Worm (Caenorhabditis elegans) whole organism, L4 larva: ENCODE results near the gene kin-21.

Experiments
- R02D3.7 ChIP-seq: fragments of 150-350 bp; sonication (generic microtip); optimal IDR thresholded peaks from 3 replicates; lab custom pipeline; 2014; ENCODE audit warnings: missing biosample characterization, missing genetic modification characterization
- Y75B8A.6 ChIP-seq: fragments of 200-800 bp; sonication (Bioruptor generic); IDR thresholded peaks from 2 replicates; pipeline ENCODE4 v1.3.6; 2022; ENCODE audit warnings: missing genetic modification reagents, missing genetic modification characterization, missing compliant biosample characterization
- arid-1 ChIP-seq: fragments of 200-800 bp; sonication (Bioruptor generic); conservative IDR thresholded peaks from 2 replicates; pipeline ENCODE4 v1.3.6; 2022; ENCODE audit warnings: missing genetic modification reagents, missing genetic modification characterization, missing compliant biosample characterization
- ceh-82 ChIP-seq: sonication (generic microtip); optimal IDR thresholded peaks from 2 replicates; lab custom pipeline; 2017; ENCODE audit warnings: missing biosample characterization, missing genetic modification characterization
- daf-12 ChIP-seq: fragments of 150-350 bp; optimal IDR thresholded peaks from 2 replicates; lab custom pipeline; 2014; ENCODE audit warnings: missing biosample characterization, missing genetic modification reagents, missing genetic modification characterization
- dpl-1 ChIP-seq: fragments of 150-350 bp; optimal IDR thresholded peaks from 2 replicates; lab custom pipeline; 2014; ENCODE audit warnings: missing biosample characterization, missing genetic modification reagents, missing genetic modification characterization
- lsy-2 ChIP-seq, 2 experiments: fragments of 150-350 bp in 1 of 2; sonication (generic microtip) in 1 of 2; optimal IDR thresholded peaks; 2 replicates each; lab custom pipeline; 2014 to 2017; ENCODE audit warnings: missing biosample characterization in 2 of 2, missing genetic modification characterization in 2 of 2
- nhr-10 ChIP-seq: fragments of 150-350 bp; optimal IDR thresholded peaks from 2 replicates; lab custom pipeline; 2014; ENCODE audit warnings: missing biosample characterization, missing genetic modification characterization
- nhr-28 ChIP-seq: fragments of 150-350 bp; optimal IDR thresholded peaks from 2 replicates; lab custom pipeline; 2014; ENCODE audit warnings: missing biosample characterization, missing genetic modification characterization
- nhr-77 ChIP-seq: fragments of 150-350 bp; optimal IDR thresholded peaks from 2 replicates; lab custom pipeline; 2014; ENCODE audit warnings: missing biosample characterization, missing genetic modification characterization
- vab-7 ChIP-seq: fragments of 200-800 bp; sonication (Bioruptor generic); IDR thresholded peaks from 2 replicates; pipeline ENCODE4 v1.3.6; 2022; ENCODE audit warnings: missing genetic modification reagents, missing genetic modification characterization, missing compliant biosample characterization
- ztf-11 ChIP-seq: fragments of 150-350 bp; optimal IDR thresholded peaks from 2 replicates; lab custom pipeline; 2014; ENCODE audit warnings: missing biosample characterization, missing genetic modification characterization

ce11 chrIV:9789496-9789895 lies 43.2 kb upstream of the kin-21 start, which contains the start of gene T13F2.4:
- TF ChIP-seq nhr-77 (tag; lab: Kevin White, UChicago) = no peak
- TF ChIP-seq Y75B8A.6 (GFP tag; lab: Robert Waterston, UW) = no peak
- TF ChIP-seq nhr-28 (tag; lab: Kevin White, UChicago) = no peak
- TF ChIP-seq vab-7 (GFP tag; lab: Robert Waterston, UW) = no peak
- TF ChIP-seq ztf-11 (tag; lab: Kevin White, UChicago) = no peak
- no peak for TF ChIP-seq dpl-1 (GFP tag; lab: Kevin White, UChicago)
- no peak for TF ChIP-seq lsy-2 (tag; optimal IDR thresholded peaks at IDR 0.05; lab: Kevin White, UChicago)
- no peak for TF ChIP-seq arid-1 (GFP tag; lab: Robert Waterston, UW)
- no peak for TF ChIP-seq ceh-82 (tag; lab: Kevin White, UChicago)
- no peak for TF ChIP-seq R02D3.7
- no peak for TF ChIP-seq nhr-10 (tag; lab: Kevin White, UChicago)
- no peak for TF ChIP-seq daf-12
